Worm (Caenorhabditis elegans) whole organism, young adult: Measurements from ENCODE around the gene F35F11.2.

Experiments
- B0336.3 ChIP-seq: fragments of 200-800 bp; sonication (Bioruptor generic); IDR thresholded peaks from 2 replicates; pipeline ENCODE4 v1.3.6; 2022; ENCODE audit warnings: missing genetic modification characterization, missing compliant biosample characterization
- C06A6.2 ChIP-seq: fragments of 200-800 bp; sonication (Bioruptor generic); conservative IDR thresholded peaks from 2 replicates; pipeline ENCODE4 v1.3.6; 2022; ENCODE audit warnings: missing genetic modification characterization, missing compliant biosample characterization
- C17E4.6 ChIP-seq: fragments of 200-800 bp; sonication (Bioruptor generic); IDR thresholded peaks from 2 replicates; pipeline ENCODE4 v1.3.6; 2022; ENCODE audit warnings: missing genetic modification reagents, missing genetic modification characterization, missing compliant biosample characterization
- D2030.7 ChIP-seq: fragments of 200-800 bp; sonication (Bioruptor generic); IDR thresholded peaks from 2 replicates; pipeline ENCODE4 v1.3.6; 2022; ENCODE audit warnings: missing genetic modification reagents, missing genetic modification characterization, missing compliant biosample characterization
- F23B12.7 ChIP-seq: sonication (generic microtip); optimal IDR thresholded peaks from 2 replicates; lab custom pipeline; 2017; ENCODE audit warnings: missing genetic modification characterization, mild to moderate bottlenecking, missing compliant biosample characterization, antibody characterized with exemption, moderate library complexity; ENCODE audit not compliant: insufficient read depth
- K11D2.4 ChIP-seq: fragments of 200-800 bp; sonication (Bioruptor generic); IDR thresholded peaks from 2 replicates; pipeline ENCODE4 v1.3.6; 2022; ENCODE audit warnings: missing genetic modification reagents, missing genetic modification characterization, missing compliant biosample characterization
- Y53G8AR.9 ChIP-seq: fragments of 200-800 bp; sonication (Bioruptor generic); conservative IDR thresholded peaks from 2 replicates; pipeline ENCODE4 v1.3.6; 2022; ENCODE audit warnings: missing genetic modification reagents, missing genetic modification characterization, missing compliant biosample characterization
- Y95B8A.8 ChIP-seq: fragments of 200-800 bp; sonication (Bioruptor generic); IDR thresholded peaks from 2 replicates; pipeline ENCODE4 v1.3.6; 2022; ENCODE audit warnings: missing genetic modification reagents, missing genetic modification characterization, missing compliant biosample characterization
- ama-1 ChIP-seq, 3 experiments: fragments of 150-350 bp in 1 of 3; sonication (generic microtip) in 2 of 3; optimal IDR thresholded peaks; 2 replicates each; lab custom pipeline; 2014 to 2018; ENCODE audit warnings: missing biosample characterization in 2 of 3, missing genetic modification characterization in 2 of 3, missing genetic modification reagents in 2 of 3
- attf-5 ChIP-seq: fragments of 200-800 bp; sonication (Bioruptor generic); optimal IDR thresholded peaks from 2 replicates; lab custom pipeline; 2018; ENCODE audit warnings: mild to moderate bottlenecking, missing genetic modification characterization, missing compliant biosample characterization
- attf-6 ChIP-seq: fragments of 200-800 bp; sonication (Bioruptor generic); IDR thresholded peaks from 2 replicates; pipeline ENCODE4 v1.3.6; 2022; ENCODE audit warnings: missing genetic modification reagents, missing genetic modification characterization, missing compliant biosample characterization
- bed-1 ChIP-seq: fragments of 200-800 bp; sonication (Bioruptor generic); IDR thresholded peaks from 2 replicates; pipeline ENCODE4 v1.3.6; 2022; ENCODE audit warnings: missing genetic modification reagents, missing genetic modification characterization, missing compliant biosample characterization
- cebp-1 ChIP-seq, 2 experiments: fragments of 200-800 bp in 1 of 2; sonication (Bioruptor generic) in 1 of 2; sonication (generic microtip) in 1 of 2; IDR thresholded peaks in 1 of 2; optimal IDR thresholded peaks in 1 of 2; 2 replicates each; pipeline versions ENCODE4 v1.3.6 to Lab custom; 2017 to 2022; ENCODE audit warnings: missing compliant biosample characterization in 2 of 2, missing genetic modification characterization in 2 of 2, mild to moderate bottlenecking in 1 of 2, missing genetic modification reagents in 1 of 2, moderate library complexity in 1 of 2
- cebp-2 ChIP-seq: fragments of 200-800 bp; sonication (Bioruptor generic); IDR thresholded peaks from 2 replicates; pipeline ENCODE4 v1.3.6; 2022; ENCODE audit warnings: missing genetic modification characterization, missing compliant biosample characterization
- ceh-100 ChIP-seq: fragments of 200-800 bp; sonication (Bioruptor generic); IDR thresholded peaks from 2 replicates; pipeline ENCODE4 v1.3.6; 2022; ENCODE audit warnings: missing genetic modification reagents, missing genetic modification characterization, missing compliant biosample characterization
- ceh-27 ChIP-seq: fragments of 200-800 bp; sonication (Bioruptor generic); optimal IDR thresholded peaks from 2 replicates; lab custom pipeline; 2018; ENCODE audit warnings: mild to moderate bottlenecking, missing genetic modification characterization, moderate library complexity, missing compliant biosample characterization
- ceh-58 ChIP-seq: fragments of 200-800 bp; sonication (Bioruptor generic); IDR thresholded peaks from 2 replicates; pipeline ENCODE4 v1.3.6; 2022; ENCODE audit warnings: missing genetic modification characterization, missing compliant biosample characterization
- ceh-91 ChIP-seq: fragments of 200-800 bp; sonication (Bioruptor generic); IDR thresholded peaks from 2 replicates; pipeline ENCODE4 v1.3.6; 2022; ENCODE audit warnings: missing genetic modification reagents, missing genetic modification characterization, missing compliant biosample characterization
- dpff-1 ChIP-seq: sonication (generic microtip); optimal IDR thresholded peaks from 2 replicates; lab custom pipeline; 2017; ENCODE audit warnings: mild to moderate bottlenecking, missing genetic modification characterization, missing compliant biosample characterization
- efl-1 ChIP-seq: fragments of 150-350 bp; optimal IDR thresholded peaks from 2 replicates; lab custom pipeline; 2014; ENCODE audit warnings: missing biosample characterization, missing genetic modification reagents, missing genetic modification characterization
- egl-18 ChIP-seq: fragments of 200-800 bp; sonication (Bioruptor generic); IDR thresholded peaks from 2 replicates; pipeline ENCODE4 v1.3.6; 2022; ENCODE audit warnings: missing genetic modification reagents, missing genetic modification characterization, missing compliant biosample characterization
- him-1 ChIP-seq: sonication (generic microtip); optimal IDR thresholded peaks from 2 replicates; lab custom pipeline; 2016; ENCODE audit warnings: missing genotype, missing genetic modification reagents, missing genetic modification characterization, missing compliant biosample characterization
- hmg-20 ChIP-seq: fragments of 200-800 bp; sonication (Bioruptor generic); IDR thresholded peaks from 2 replicates; pipeline ENCODE4 v1.3.6; 2022; ENCODE audit warnings: missing genetic modification reagents, missing genetic modification characterization, missing compliant biosample characterization
- hrde-1 ChIP-seq: sonication (generic microtip); optimal IDR thresholded peaks from 2 replicates; lab custom pipeline; 2016; ENCODE audit warnings: missing genetic modification characterization, mild to moderate bottlenecking, missing compliant biosample characterization, moderate library complexity, missing genotype, missing genetic modification reagents, borderline replicate concordance
- hsf-1 ChIP-seq: fragments of 200-800 bp; sonication (Bioruptor generic); IDR thresholded peaks from 2 replicates; pipeline ENCODE4 v1.3.6; 2022; ENCODE audit warnings: missing genetic modification reagents, missing genetic modification characterization, missing compliant biosample characterization
- let-607 ChIP-seq, 2 experiments: fragments of 200-800 bp in 1 of 2; sonication (Bioruptor generic) in 1 of 2; sonication (generic microtip) in 1 of 2; optimal IDR thresholded peaks; 2 replicates each; lab custom pipeline; 2016 to 2018; ENCODE audit warnings: mild to moderate bottlenecking in 2 of 2, missing compliant biosample characterization in 2 of 2, missing genetic modification characterization in 2 of 2, moderate library complexity in 2 of 2, missing genotype in 1 of 2
- lin-35 ChIP-seq, 3 experiments: fragments of 150-350 bp in 2 of 3; sonication (generic microtip) in 1 of 3; optimal IDR thresholded peaks; 2 replicates each; lab custom pipeline; 2014 to 2018; ENCODE audit warnings: missing biosample characterization in 3 of 3, missing genetic modification characterization in 3 of 3, missing genetic modification reagents in 3 of 3
- lin-54 ChIP-seq: fragments of 200-800 bp; sonication (Bioruptor generic); optimal IDR thresholded peaks from 2 replicates; lab custom pipeline; 2018; ENCODE audit warnings: mild to moderate bottlenecking, missing genetic modification characterization, missing compliant biosample characterization
- lsl-1 ChIP-seq: fragments of 200-800 bp; sonication (Bioruptor generic); optimal IDR thresholded peaks from 2 replicates; lab custom pipeline; 2018; ENCODE audit warnings: mild to moderate bottlenecking, missing genetic modification characterization, moderate library complexity, missing compliant biosample characterization
- lsy-27 ChIP-seq: sonication (generic microtip); optimal IDR thresholded peaks from 2 replicates; lab custom pipeline; 2017; ENCODE audit warnings: missing genetic modification characterization, mild to moderate bottlenecking, missing compliant biosample characterization, antibody characterized with exemption, missing genotype, borderline replicate concordance; ENCODE audit not compliant: insufficient read depth
- madf-3 ChIP-seq: fragments of 200-800 bp; sonication (Bioruptor generic); IDR thresholded peaks from 2 replicates; pipeline ENCODE4 v1.3.6; 2022; ENCODE audit warnings: missing genetic modification reagents, missing genetic modification characterization, missing compliant biosample characterization
- mcd-1 ChIP-seq: fragments of 200-800 bp; sonication (Bioruptor generic); IDR thresholded peaks from 2 replicates; pipeline ENCODE4 v1.3.6; 2022; ENCODE audit warnings: missing genetic modification reagents, missing genetic modification characterization, missing compliant biosample characterization
- nfya-2 ChIP-seq: fragments of 200-800 bp; sonication (Bioruptor generic); IDR thresholded peaks from 2 replicates; pipeline ENCODE4 v1.3.6; 2022; ENCODE audit warnings: missing genetic modification reagents, missing genetic modification characterization, missing compliant biosample characterization
- nfyb-1 ChIP-seq: fragments of 200-800 bp; sonication (Bioruptor generic); IDR thresholded peaks from 2 replicates; pipeline ENCODE4 v1.3.6; 2022; ENCODE audit warnings: missing genetic modification reagents, missing genetic modification characterization, missing compliant biosample characterization
- nhr-179 ChIP-seq: sonication (generic microtip); optimal IDR thresholded peaks from 2 replicates; lab custom pipeline; 2016; ENCODE audit warnings: mild to moderate bottlenecking, missing genetic modification characterization, missing compliant biosample characterization
- nhr-27 ChIP-seq: fragments of 200-800 bp; sonication (Bioruptor generic); optimal IDR thresholded peaks from 2 replicates; lab custom pipeline; 2018; ENCODE audit warnings: mild to moderate bottlenecking, missing genetic modification characterization, moderate library complexity, missing compliant biosample characterization
- pbrm-1 ChIP-seq: fragments of 200-800 bp; sonication (Bioruptor generic); IDR thresholded peaks from 2 replicates; pipeline ENCODE4 v1.3.6; 2022; ENCODE audit warnings: missing genetic modification reagents, missing genetic modification characterization, missing compliant biosample characterization
- rcor-1 ChIP-seq: fragments of 200-800 bp; sonication (Bioruptor generic); IDR thresholded peaks from 2 replicates; pipeline ENCODE4 v1.3.6; 2022; ENCODE audit warnings: missing genetic modification reagents, missing genetic modification characterization, missing compliant biosample characterization
- snpc-1.1 ChIP-seq: sonication (generic microtip); optimal IDR thresholded peaks from 2 replicates; lab custom pipeline; 2017; ENCODE audit warnings: missing genetic modification characterization, mild to moderate bottlenecking, missing compliant biosample characterization, antibody characterized with exemption, moderate library complexity, missing genotype, missing genetic modification reagents; ENCODE audit not compliant: insufficient read depth
- somi-1 ChIP-seq: fragments of 200-800 bp; sonication (Bioruptor generic); optimal IDR thresholded peaks from 2 replicates; lab custom pipeline; 2018; ENCODE audit warnings: mild to moderate bottlenecking, missing genetic modification characterization, missing compliant biosample characterization
- tlf-1 ChIP-seq: fragments of 200-800 bp; sonication (Bioruptor generic); optimal IDR thresholded peaks from 2 replicates; lab custom pipeline; 2018; ENCODE audit warnings: mild to moderate bottlenecking, missing genetic modification characterization, missing compliant biosample characterization
- zim-3 ChIP-seq: sonication (generic microtip); optimal IDR thresholded peaks from 2 replicates; lab custom pipeline; 2017; ENCODE audit warnings: mild to moderate bottlenecking, missing genetic modification characterization, moderate library complexity, missing compliant biosample characterization
- ztf-25 ChIP-seq: fragments of 200-800 bp; sonication (Bioruptor generic); IDR thresholded peaks from 2 replicates; pipeline ENCODE4 v1.3.6; 2022; ENCODE audit warnings: missing genetic modification reagents, missing genetic modification characterization, missing compliant biosample characterization
- ztf-6 ChIP-seq: fragments of 200-800 bp; sonication (Bioruptor generic); IDR thresholded peaks from 2 replicates; pipeline ENCODE4 v1.3.6; 2022; ENCODE audit warnings: missing genetic modification reagents, missing genetic modification characterization, missing compliant biosample characterization

The F35F11.2 gene

DNA sequence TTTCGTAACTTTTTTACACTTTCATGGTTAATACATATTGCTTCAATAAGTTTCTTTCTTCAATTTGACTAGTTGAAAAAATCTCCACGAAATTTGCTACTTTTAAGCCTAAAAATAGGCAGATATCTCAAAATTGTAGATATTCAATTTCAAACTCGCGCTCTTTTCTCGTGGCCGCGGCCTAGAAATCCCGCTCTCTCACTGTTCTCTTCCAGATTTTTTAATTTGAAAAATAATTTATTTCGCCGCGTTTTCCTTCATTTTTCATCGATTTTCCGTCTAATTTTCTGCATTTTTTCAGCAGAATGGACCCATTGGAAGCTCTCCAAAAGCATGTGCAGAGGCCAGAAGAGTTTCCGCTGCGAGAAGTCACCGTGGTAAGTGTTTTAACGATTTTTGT lies 2.2 kb downstream of the F35F11.2 start, which contains the start of gene cdc-73 (continued):
- no peak for TF ChIP-seq let-607 (tag; optimal IDR thresholded peaks at IDR 0.05; lab: Kevin White, UChicago)
- TF ChIP-seq dpff-1 (tag; lab: Kevin White, UChicago), result no peak
- peak; percentile 91 for TF ChIP-seq lin-54 (GFP tag; lab: Kevin White, UChicago)
- no peak for TF ChIP-seq somi-1 (GFP tag; lab: Kevin White, UChicago)
- TF ChIP-seq K11D2.4 (GFP tag; lab: Robert Waterston, UW), result no peak
- TF ChIP-seq C06A6.2, result no peak
- peak; percentile 38; the same call in 1 of the 2 replicates for TF ChIP-seq mcd-1 (GFP tag; lab: Robert Waterston, UW)
- no peak for TF ChIP-seq bed-1 (GFP tag; lab: Robert Waterston, UW)
- TF ChIP-seq him-1 (tag; lab: Kevin White, UChicago), result no peak

DNA sequence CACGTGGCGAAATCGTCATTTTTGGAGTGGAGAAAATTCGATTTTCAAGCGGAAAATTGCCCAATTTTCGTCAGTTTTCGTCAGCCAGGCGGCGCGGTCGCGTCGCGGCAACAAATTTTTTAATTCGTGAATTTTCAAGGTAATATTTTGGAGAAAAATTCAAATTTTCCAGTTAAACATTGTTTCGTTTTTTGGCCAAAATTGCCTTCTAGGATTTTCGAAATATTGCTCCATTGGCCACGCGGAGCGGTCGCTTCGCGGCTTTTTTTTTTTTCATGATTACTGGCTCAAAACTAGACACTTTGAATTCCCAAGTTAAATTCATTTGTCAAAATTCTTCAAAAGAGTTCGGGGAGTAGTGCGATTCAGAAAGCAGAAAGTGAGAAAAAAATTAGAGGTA lies 7.5 kb downstream of the F35F11.2 start:
- TF ChIP-seq rcor-1 (GFP tag; lab: Robert Waterston, UW) (no peak), ztf-25 (GFP tag; lab: Robert Waterston, UW) (peak; percentile 80; the same call in 1 of the 2 replicates), efl-1 (GFP tag; lab: Kevin White, UChicago) (peak; percentile 27), ztf-6 (GFP tag; lab: Robert Waterston, UW) (no peak), B0336.3 (GFP tag; lab: Robert Waterston, UW) (peak; percentile 67), bed-1 (GFP tag; lab: Robert Waterston, UW) (no peak), cebp-1 (GFP tag; IDR thresholded peaks at IDR 0.05; lab: Robert Waterston, UW) (no peak), cebp-1 (tag; optimal IDR thresholded peaks at IDR 0.05; lab: Kevin White, UChicago) (peak; percentile 48), D2030.7 (GFP tag; lab: Robert Waterston, UW) (peak; percentile 38; the same call in 1 of the 2 replicates), Y53G8AR.9 (GFP tag; lab: Robert Waterston, UW) (peak; percentile 59; the same call in 1 of the 2 replicates), tlf-1 (peak; percentile 52), hsf-1 (GFP tag; lab: Robert Waterston, UW) (peak; percentile 74), nfyb-1 (GFP tag; lab: Robert Waterston, UW) (peak; percentile 46; the same call in 1 of the 2 replicates), C17E4.6 (GFP tag; lab: Robert Waterston, UW) (peak; percentile 68; the same call in 1 of the 2 replicates), F23B12.7 (tag; lab: Kevin White, UChicago) (no peak), lsl-1 (GFP tag; lab: Kevin White, UChicago) (peak; percentile 33), nhr-179 (tag; lab: Kevin White, UChicago) (no peak), madf-3 (GFP tag; lab: Robert Waterston, UW) (peak; percentile 77; the same call in 1 of the 2 replicates), nfya-2 (GFP tag; lab: Robert Waterston, UW) (no peak), zim-3 (tag; lab: Kevin White, UChicago) (no peak), Y95B8A.8 (peak; percentile 58; the same call in 1 of the 2 replicates), ceh-27 (GFP tag; lab: Kevin White, UChicago) (no peak), ama-1 (optimal IDR thresholded peaks at IDR 0.05; lab: Kevin White, UChicago) (no peak), ama-1 (GFP tag; optimal IDR thresholded peaks at IDR 0.05; lab: Kevin White, UChicago) (peak in 1 of 2 experiments; percentile 86), ceh-100 (0 out of 2 replicates have a peak, but pooled peaks have one; percentile 41), hmg-20 (GFP tag; lab: Robert Waterston, UW) (0 out of 2 replicates have a peak, but pooled peaks have one; percentile 4), attf-6 (peak; percentile 74), snpc-1.1 (tag; lab: Kevin White, UChicago) (peak; percentile 22), hrde-1 (peak; percentile 87), cebp-2 (no peak), nhr-27 (tag; lab: Kevin White, UChicago) (no peak), ceh-58 (GFP tag; lab: Robert Waterston, UW) (no peak), attf-5 (GFP tag; lab: Kevin White, UChicago) (no peak), ceh-91 (GFP tag; lab: Robert Waterston, UW) (no peak), pbrm-1 (GFP tag; lab: Robert Waterston, UW) (peak; percentile 56), lsy-27 (tag; lab: Kevin White, UChicago) (no peak), lin-35 (GFP tag; optimal IDR thresholded peaks at IDR 0.05; lab: Kevin White, UChicago) (peak in 1 of 3 experiments; percentile 36), egl-18 (GFP tag; lab: Robert Waterston, UW) (no peak)
